Worm (Caenorhabditis elegans) whole organism, L2 larva: ENCODE data around the gene B0281.3.
"Not testable (repeated sequence)": the region's sequence is repeated elsewhere in the genome, so short reads cannot be mapped to it uniquely, and the experiment has no call there.

Experiments
- C34F6.9 ChIP-seq: fragments of 150-350 bp; optimal IDR thresholded peaks from 2 replicates; lab custom pipeline; 2014; ENCODE audit warnings: missing biosample characterization, missing genetic modification characterization
- Y55F3AM.14 ChIP-seq: fragments of 200-800 bp; sonication (Bioruptor generic); optimal IDR thresholded peaks from 2 replicates; lab custom pipeline; 2018; ENCODE audit warnings: mild to moderate bottlenecking, missing genetic modification characterization, missing compliant biosample characterization
- ZK546.5 ChIP-seq: sonication (generic microtip); optimal IDR thresholded peaks from 2 replicates; lab custom pipeline; 2017; ENCODE audit warnings: missing biosample characterization, missing genetic modification characterization
- alr-1 ChIP-seq: fragments of 150-350 bp; optimal IDR thresholded peaks from 2 replicates; lab custom pipeline; 2014; ENCODE audit warnings: missing biosample characterization, missing genetic modification characterization
- aly-2 ChIP-seq: fragments of 150-350 bp; optimal IDR thresholded peaks from 2 replicates; lab custom pipeline; 2014; ENCODE audit warnings: missing biosample characterization, missing genetic modification characterization
- ama-1 ChIP-seq: fragments of 150-350 bp; optimal IDR thresholded peaks from 2 replicates; lab custom pipeline; 2018; ENCODE audit warnings: inconsistent platforms
- ceh-16 ChIP-seq: fragments of 150-350 bp; optimal IDR thresholded peaks from 2 replicates; lab custom pipeline; 2014; ENCODE audit warnings: missing biosample characterization, missing genetic modification characterization
- ceh-82 ChIP-seq: fragments of 150-350 bp; optimal IDR thresholded peaks from 2 replicates; lab custom pipeline; 2014; ENCODE audit warnings: missing biosample characterization, missing genetic modification characterization
- crh-2 ChIP-seq: sonication (generic microtip); optimal IDR thresholded peaks from 2 replicates; lab custom pipeline; 2017; ENCODE audit warnings: missing biosample characterization, missing genetic modification characterization
- dmd-4 ChIP-seq: sonication (generic microtip); optimal IDR thresholded peaks from 2 replicates; lab custom pipeline; 2017; ENCODE audit warnings: missing biosample characterization, missing genetic modification characterization
- egl-27 ChIP-seq: sonication (generic microtip); optimal IDR thresholded peaks from 3 replicates; lab custom pipeline; 2017; ENCODE audit warnings: missing biosample characterization, missing genetic modification reagents, missing genetic modification characterization
- elt-3 ChIP-seq: sonication (generic microtip); optimal IDR thresholded peaks from 2 replicates; lab custom pipeline; 2017; ENCODE audit warnings: missing biosample characterization, missing genetic modification characterization
- fos-1 ChIP-seq: fragments of 150-350 bp; optimal IDR thresholded peaks from 2 replicates; lab custom pipeline; 2014; ENCODE audit warnings: missing biosample characterization, missing genetic modification characterization
- gmeb-1 ChIP-seq: fragments of 150-350 bp; optimal IDR thresholded peaks from 2 replicates; lab custom pipeline; 2014; ENCODE audit warnings: missing biosample characterization, missing genetic modification characterization
- lin-11 ChIP-seq: fragments of 150-350 bp; sonication (generic microtip); optimal IDR thresholded peaks from 2 replicates; lab custom pipeline; 2014; ENCODE audit warnings: missing biosample characterization, missing genetic modification characterization, inconsistent platforms, mixed read lengths
- lin-13 ChIP-seq: fragments of 150-350 bp; optimal IDR thresholded peaks from 2 replicates; lab custom pipeline; 2014; ENCODE audit warnings: missing biosample characterization, missing genetic modification reagents, missing genetic modification characterization
- lin-39 ChIP-seq: fragments of 150-350 bp; optimal IDR thresholded peaks from 2 replicates; lab custom pipeline; 2014; ENCODE audit warnings: missing biosample characterization, missing genetic modification reagents, missing genetic modification characterization
- lsy-2 ChIP-seq, 2 experiments: fragments of 150-350 bp in 1 of 2; sonication (generic microtip) in 1 of 2; optimal IDR thresholded peaks; 2 replicates each; lab custom pipeline; 2014 to 2017; ENCODE audit warnings: missing biosample characterization in 2 of 2, missing genetic modification characterization in 2 of 2
- mab-5 ChIP-seq: fragments of 150-350 bp; optimal IDR thresholded peaks from 2 replicates; lab custom pipeline; 2014; ENCODE audit warnings: missing biosample characterization, missing genetic modification characterization
- mbf-1 ChIP-seq: sonication (generic microtip); optimal IDR thresholded peaks from 2 replicates; lab custom pipeline; 2017; ENCODE audit warnings: missing biosample characterization, missing genetic modification characterization
- mdl-1 ChIP-seq, 2 experiments: fragments of 150-350 bp in 1 of 2; sonication (generic microtip) in 1 of 2; optimal IDR thresholded peaks; 2 replicates each; lab custom pipeline; 2017; ENCODE audit warnings: missing biosample characterization in 2 of 2, missing genetic modification characterization in 2 of 2
- nhr-10 ChIP-seq: sonication (generic microtip); optimal IDR thresholded peaks from 2 replicates; lab custom pipeline; 2017; ENCODE audit warnings: missing biosample characterization, missing genetic modification characterization
- nhr-11 ChIP-seq: fragments of 150-350 bp; optimal IDR thresholded peaks from 2 replicates; lab custom pipeline; 2014; ENCODE audit warnings: missing biosample characterization, missing genetic modification characterization
- nhr-12 ChIP-seq: fragments of 150-350 bp; optimal IDR thresholded peaks from 2 replicates; lab custom pipeline; 2014; ENCODE audit warnings: missing biosample characterization, missing genetic modification characterization
- nhr-21 ChIP-seq: fragments of 150-350 bp; optimal IDR thresholded peaks from 2 replicates; lab custom pipeline; 2014; ENCODE audit warnings: missing biosample characterization, missing genetic modification characterization
- nhr-237 ChIP-seq: fragments of 150-350 bp; optimal IDR thresholded peaks from 2 replicates; lab custom pipeline; 2014; ENCODE audit warnings: missing biosample characterization, missing genetic modification characterization
- nhr-6 ChIP-seq: fragments of 150-350 bp; optimal IDR thresholded peaks from 2 replicates; lab custom pipeline; 2014; ENCODE audit warnings: missing biosample characterization, missing genetic modification characterization
- nhr-77 ChIP-seq: fragments of 150-350 bp; optimal IDR thresholded peaks from 2 replicates; lab custom pipeline; 2014; ENCODE audit warnings: missing biosample characterization, missing genetic modification characterization
- sem-4 ChIP-seq: fragments of 150-350 bp; optimal IDR thresholded peaks from 2 replicates; lab custom pipeline; 2014; ENCODE audit warnings: missing biosample characterization, missing genetic modification reagents, missing genetic modification characterization
- skn-1 ChIP-seq: sonication (generic microtip); optimal IDR thresholded peaks from 2 replicates; lab custom pipeline; 2017; ENCODE audit warnings: missing biosample characterization, missing genetic modification characterization
- sma-3 ChIP-seq: sonication (generic microtip); optimal IDR thresholded peaks from 2 replicates; lab custom pipeline; 2016; ENCODE audit warnings: missing genetic modification reagents, missing genetic modification characterization, missing compliant biosample characterization
- sma-9 ChIP-seq, 2 experiments: fragments of 150-350 bp in 1 of 2; sonication (generic microtip) in 1 of 2; optimal IDR thresholded peaks; 2 replicates each; lab custom pipeline; 2014 to 2016; ENCODE audit warnings: missing genetic modification characterization in 2 of 2, mild to moderate bottlenecking in 1 of 2, missing biosample characterization in 1 of 2, missing compliant biosample characterization in 1 of 2, missing genetic modification reagents in 1 of 2, moderate library complexity in 1 of 2
- snpc-4 ChIP-seq: fragments of 150-350 bp; optimal IDR thresholded peaks from 2 replicates; lab custom pipeline; 2014; ENCODE audit warnings: missing biosample characterization, missing genetic modification characterization
- unc-39 ChIP-seq: fragments of 150-350 bp; optimal IDR thresholded peaks from 2 replicates; lab custom pipeline; 2014; ENCODE audit warnings: missing biosample characterization, missing genetic modification characterization
- unc-62 ChIP-seq: fragments of 150-350 bp; optimal IDR thresholded peaks from 2 replicates; lab custom pipeline; 2014; ENCODE audit warnings: missing biosample characterization, missing genetic modification reagents, missing genetic modification characterization

B0281.3 gene

ce11 chrII:2306741-2307140, at the start of gene B0281.3:
B0281.3 (plus strand) TSS chrII:2307041.
- TF ChIP-seq nhr-237: no peak
- no peak for TF ChIP-seq nhr-21 (tag; lab: Kevin White, UChicago)
- no peak for TF ChIP-seq sma-9 (GFP tag; optimal IDR thresholded peaks at IDR 0.05; lab: Kevin White, UChicago)
- no peak for TF ChIP-seq sma-9 (tag; optimal IDR thresholded peaks at IDR 0.05; lab: Kevin White, UChicago)
- no peak for TF ChIP-seq aly-2 (tag; lab: Kevin White, UChicago)
- no peak for TF ChIP-seq nhr-12 (tag; lab: Kevin White, UChicago)
- TF ChIP-seq, all 48 proteins: peak for 0

ce11 chrII:2273750-2274149, 33.1 kb upstream of the B0281.3 start:
- TF ChIP-seq sma-3 (no peak), alr-1 (tag; lab: Kevin White, UChicago) (no peak), sem-4 (no peak), ceh-16 (tag; lab: Kevin White, UChicago) (no peak), lsy-2 (tag; optimal IDR thresholded peaks at IDR 0.05; lab: Kevin White, UChicago) (no peak), mbf-1 (no peak), skn-1 (tag; lab: Kevin White, UChicago) (no peak), lin-39 (no peak), fos-1 (tag; lab: Kevin White, UChicago) (no peak), egl-27 (tag; lab: Kevin White, UChicago) (no peak), elt-3 (no peak)

- no peak for TF ChIP-seq nhr-10 (tag; lab: Kevin White, UChicago)
- no peak for TF ChIP-seq mdl-1 (tag; optimal IDR thresholded peaks at IDR 0.05; lab: Kevin White, UChicago)
- TF ChIP-seq mab-5: no peak
- no peak for TF ChIP-seq lin-11
- TF ChIP-seq nhr-237: no peak
- TF ChIP-seq unc-62 (GFP tag; lab: Kevin White, UChicago): no peak
- no peak for TF ChIP-seq ama-1 (lab: Kevin White, UChicago)
- TF ChIP-seq mbf-1: no peak
These were observed 29.4 kb upstream of the B0281.3 start, which contains the start of gene K09F6.15 for ce11 chrII:2277418-2277817. K09F6.15 (minus strand) TSS chrII:2277518.

- TF ChIP-seq unc-39 (tag; lab: Kevin White, UChicago) (no peak), nhr-11 (tag; lab: Kevin White, UChicago) (no peak), ceh-82 (tag; lab: Kevin White, UChicago) (no peak), nhr-10 (tag; lab: Kevin White, UChicago) (no peak), alr-1 (tag; lab: Kevin White, UChicago) (no peak), ama-1 (lab: Kevin White, UChicago) (no peak), nhr-6 (tag; lab: Kevin White, UChicago) (no peak), gmeb-1 (tag; lab: Kevin White, UChicago) (no peak), nhr-12 (tag; lab: Kevin White, UChicago) (no peak)
- TF ChIP-seq, all 48 proteins: peak for 0
These were observed 27.6 kb upstream of the B0281.3 start, which contains the start of gene K09F6.6 for ce11 chrII:2279263-2279662. K09F6.6 (minus strand) TSS chrII:2279305.

ce11 chrII:2279839-2280238, 27.0 kb upstream of the B0281.3 start, which contains the start of gene K09F6.11:
K09F6.11 (plus strand) TSS chrII:2280139.
- TF ChIP-seq nhr-11 (tag; lab: Kevin White, UChicago): no peak
- TF ChIP-seq C34F6.9 (tag; lab: Kevin White, UChicago): no peak
- no peak for TF ChIP-seq egl-27 (tag; lab: Kevin White, UChicago)
- no peak for TF ChIP-seq sma-3
- no peak for TF ChIP-seq ceh-82 (tag; lab: Kevin White, UChicago)
- TF ChIP-seq nhr-21 (tag; lab: Kevin White, UChicago): no peak
- no peak for TF ChIP-seq crh-2 (tag; lab: Kevin White, UChicago)
- no peak for TF ChIP-seq nhr-77 (tag; lab: Kevin White, UChicago)
- no peak for TF ChIP-seq dmd-4
- no peak for TF ChIP-seq ama-1 (lab: Kevin White, UChicago)
- TF ChIP-seq Y55F3AM.14 (GFP tag; lab: Kevin White, UChicago): no peak
- no peak for TF ChIP-seq elt-3
- no peak for TF ChIP-seq ZK546.5 (tag; lab: Kevin White, UChicago)

ce11 chrII:2282599-2282998, 24.2 kb upstream of the B0281.3 start, which contains the start of gene K09F6.9:
K09F6.9 (minus strand) TSS chrII:2282699.
- TF ChIP-seq nhr-6 (tag; lab: Kevin White, UChicago); snpc-4 (tag; lab: Kevin White, UChicago); lin-13 (GFP tag; lab: Kevin White, UChicago): not testable (repeated sequence)
